Worm (Caenorhabditis elegans) whole organism, L4 larva: ENCODE measurements around the gene fbxb-71.

ENCODE experiments used
- D1046.2 ChIP-seq: fragments of 200-800 bp; sonication (Bioruptor generic); IDR thresholded peaks from 2 replicates; pipeline ENCODE4 v1.3.6; 2022; ENCODE audit warnings: missing genetic modification characterization, missing compliant biosample characterization
- F10B5.3 ChIP-seq: sonication (generic microtip); optimal IDR thresholded peaks from 2 replicates; lab custom pipeline; 2016; ENCODE audit warnings: mild to moderate bottlenecking, missing genetic modification characterization, missing compliant biosample characterization
- F26F4.8 ChIP-seq: fragments of 200-800 bp; sonication (Bioruptor generic); conservative IDR thresholded peaks from 2 replicates; pipeline ENCODE4 v1.3.6; 2022; ENCODE audit warnings: missing genetic modification characterization, missing compliant biosample characterization
- F37D6.2 ChIP-seq: sonication (generic microtip); optimal IDR thresholded peaks from 2 replicates; lab custom pipeline; 2016; ENCODE audit warnings: mild to moderate bottlenecking, missing genetic modification characterization, missing compliant biosample characterization
- Y105C5A.15 ChIP-seq: fragments of 200-800 bp; sonication (Bioruptor generic); IDR thresholded peaks from 2 replicates; pipeline ENCODE4 v1.3.6; 2022; ENCODE audit warnings: missing genetic modification characterization, missing compliant biosample characterization
- Y48G9A.11 ChIP-seq: fragments of 200-800 bp; sonication (Bioruptor generic); IDR thresholded peaks from 2 replicates; pipeline ENCODE4 v1.3.6; 2022; ENCODE audit warnings: missing genetic modification reagents, missing genetic modification characterization, missing compliant biosample characterization
- ZK337.2 ChIP-seq: fragments of 200-800 bp; sonication (Bioruptor generic); IDR thresholded peaks from 2 replicates; pipeline ENCODE4 v1.3.6; 2022; ENCODE audit warnings: missing genetic modification reagents, missing genetic modification characterization, missing compliant biosample characterization
- aha-1 ChIP-seq: fragments of 150-350 bp; peaks from one replicate; lab custom pipeline; 2014; ENCODE audit warnings: missing biosample characterization, missing genetic modification characterization
- ama-1 ChIP-seq: fragments of 150-350 bp; optimal IDR thresholded peaks from 2 replicates; lab custom pipeline; 2014; ENCODE audit warnings: inconsistent platforms, mixed read lengths
- dmd-8 ChIP-seq: fragments of 200-800 bp; sonication (Bioruptor generic); IDR thresholded peaks from 2 replicates; pipeline ENCODE4 v1.3.6; 2022; ENCODE audit warnings: missing genetic modification characterization, missing compliant biosample characterization
- dmd-9 ChIP-seq: fragments of 200-800 bp; sonication (Bioruptor generic); IDR thresholded peaks from 2 replicates; pipeline ENCODE4 v1.3.6; 2022; ENCODE audit warnings: missing genetic modification reagents, missing genetic modification characterization, missing compliant biosample characterization
- duxl-1 ChIP-seq: sonication (generic microtip); optimal IDR thresholded peaks from 2 replicates; lab custom pipeline; 2016; ENCODE audit warnings: mild to moderate bottlenecking, missing genetic modification characterization, moderate library complexity, missing compliant biosample characterization; ENCODE audit not compliant: poor library complexity
- dve-1 ChIP-seq: sonication (generic microtip); optimal IDR thresholded peaks from 2 replicates; lab custom pipeline; 2017; ENCODE audit warnings: antibody characterized with exemption, mild to moderate bottlenecking, missing genetic modification characterization, missing compliant biosample characterization; ENCODE audit not compliant: insufficient read depth
- fkh-10 ChIP-seq: fragments of 150-350 bp; optimal IDR thresholded peaks from 2 replicates; lab custom pipeline; 2014; ENCODE audit warnings: missing biosample characterization, missing genetic modification reagents, missing genetic modification characterization
- hif-1 ChIP-seq, 2 experiments: sonication (generic microtip); optimal IDR thresholded peaks; 2 replicates each; lab custom pipeline; 2016 to 2017; ENCODE audit warnings: missing compliant biosample characterization in 2 of 2, missing genetic modification characterization in 2 of 2, missing genetic modification reagents in 2 of 2, missing genotype in 2 of 2, mild to moderate bottlenecking in 1 of 2
- jun-1 ChIP-seq: fragments of 150-350 bp; optimal IDR thresholded peaks from 2 replicates; lab custom pipeline; 2014; ENCODE audit warnings: missing biosample characterization, missing genetic modification reagents, missing genetic modification characterization
- lin-15B ChIP-seq: fragments of 150-350 bp; sonication (generic microtip); optimal IDR thresholded peaks from 3 replicates; lab custom pipeline; 2014; ENCODE audit warnings: missing biosample characterization, missing genetic modification characterization
- lir-3 ChIP-seq: sonication (generic microtip); optimal IDR thresholded peaks from 2 replicates; lab custom pipeline; 2016; ENCODE audit warnings: mild to moderate bottlenecking, missing genetic modification characterization, missing compliant biosample characterization
- lsy-2 ChIP-seq, 2 experiments: fragments of 150-350 bp in 1 of 2; sonication (generic microtip) in 1 of 2; optimal IDR thresholded peaks; 2 replicates each; lab custom pipeline; 2014 to 2017; ENCODE audit warnings: missing biosample characterization in 2 of 2, missing genetic modification characterization in 2 of 2
- mep-1 ChIP-seq: fragments of 150-350 bp; sonication (generic microtip); optimal IDR thresholded peaks from 3 replicates; lab custom pipeline; 2014; ENCODE audit warnings: missing biosample characterization, missing genetic modification characterization
- mxl-2 ChIP-seq: fragments of 200-800 bp; sonication (Bioruptor generic); conservative IDR thresholded peaks from 2 replicates; pipeline ENCODE4 v1.3.6; 2022; ENCODE audit warnings: missing genetic modification reagents, missing genetic modification characterization, missing compliant biosample characterization
- mxl-3 ChIP-seq: fragments of 200-800 bp; sonication (Bioruptor generic); optimal IDR thresholded peaks from 2 replicates; lab custom pipeline; 2018; ENCODE audit warnings: mild to moderate bottlenecking, missing genetic modification characterization, missing compliant biosample characterization
- nhr-10 ChIP-seq: fragments of 150-350 bp; optimal IDR thresholded peaks from 2 replicates; lab custom pipeline; 2014; ENCODE audit warnings: missing biosample characterization, missing genetic modification characterization
- nhr-237 ChIP-seq: sonication (generic microtip); optimal IDR thresholded peaks from 2 replicates; lab custom pipeline; 2017; ENCODE audit warnings: missing biosample characterization, missing genetic modification characterization
- nhr-25 ChIP-seq: sonication (generic microtip); optimal IDR thresholded peaks from 2 replicates; lab custom pipeline; 2017; ENCODE audit warnings: missing genetic modification characterization, mild to moderate bottlenecking, missing compliant biosample characterization, antibody characterized with exemption, moderate library complexity, borderline replicate concordance; ENCODE audit not compliant: insufficient read depth
- nhr-28 ChIP-seq: fragments of 150-350 bp; optimal IDR thresholded peaks from 2 replicates; lab custom pipeline; 2014; ENCODE audit warnings: missing biosample characterization, missing genetic modification characterization
- nhr-42 ChIP-seq: fragments of 200-800 bp; sonication (Bioruptor generic); IDR thresholded peaks from 2 replicates; pipeline ENCODE4 v1.3.6; 2022; ENCODE audit warnings: missing genetic modification characterization, missing compliant biosample characterization
- nhr-6 ChIP-seq: fragments of 150-350 bp; optimal IDR thresholded peaks from 2 replicates; lab custom pipeline; 2014; ENCODE audit warnings: missing biosample characterization, missing genetic modification characterization
- pha-4 ChIP-seq, 2 experiments: fragments of 150-350 bp in 1 of 2; fragments of 200-800 bp in 1 of 2; sonication (Bioruptor generic) in 1 of 2; IDR thresholded peaks in 1 of 2; optimal IDR thresholded peaks in 1 of 2; 2 replicates each; pipeline versions ENCODE4 v1.3.6 to Lab custom; 2014 to 2022; ENCODE audit warnings: missing genetic modification characterization in 2 of 2, missing genetic modification reagents in 2 of 2, missing biosample characterization in 1 of 2, missing compliant biosample characterization in 1 of 2
- php-3 ChIP-seq: fragments of 200-800 bp; sonication (Bioruptor generic); IDR thresholded peaks from 2 replicates; pipeline ENCODE4 v1.3.6; 2022; ENCODE audit warnings: missing genetic modification reagents, missing genetic modification characterization, missing compliant biosample characterization
- rbr-2 ChIP-seq: sonication (generic microtip); optimal IDR thresholded peaks from 2 replicates; lab custom pipeline; 2016; ENCODE audit warnings: missing genotype, missing genetic modification characterization, missing compliant biosample characterization
- skn-1 ChIP-seq: fragments of 150-350 bp; optimal IDR thresholded peaks from 2 replicates; lab custom pipeline; 2014; ENCODE audit warnings: missing biosample characterization, missing genetic modification characterization
- snpc-1.2 ChIP-seq: fragments of 200-800 bp; sonication (Bioruptor generic); IDR thresholded peaks from 2 replicates; pipeline ENCODE4 v1.3.6; 2022; ENCODE audit warnings: missing genetic modification reagents, missing genetic modification characterization, missing compliant biosample characterization
- spr-3 ChIP-seq: fragments of 200-800 bp; sonication (Bioruptor generic); optimal IDR thresholded peaks from 2 replicates; lab custom pipeline; 2018; ENCODE audit warnings: mild to moderate bottlenecking, missing genetic modification characterization, missing compliant biosample characterization
- tra-1 ChIP-seq: fragments of 200-800 bp; sonication (Bioruptor generic); IDR thresholded peaks from 2 replicates; pipeline ENCODE4 v1.3.6; 2022; ENCODE audit warnings: missing genetic modification reagents, missing genetic modification characterization, missing compliant biosample characterization
- unc-130 ChIP-seq: sonication (generic microtip); optimal IDR thresholded peaks from 2 replicates; lab custom pipeline; 2016; ENCODE audit warnings: missing genetic modification reagents, missing genetic modification characterization, missing compliant biosample characterization
- vab-7 ChIP-seq: fragments of 200-800 bp; sonication (Bioruptor generic); IDR thresholded peaks from 2 replicates; pipeline ENCODE4 v1.3.6; 2022; ENCODE audit warnings: missing genetic modification reagents, missing genetic modification characterization, missing compliant biosample characterization
- zag-1 ChIP-seq: fragments of 150-350 bp; optimal IDR thresholded peaks from 2 replicates; lab custom pipeline; 2014; ENCODE audit warnings: missing biosample characterization, missing genetic modification characterization
- zfp-2 ChIP-seq: sonication (generic microtip); optimal IDR thresholded peaks from 2 replicates; lab custom pipeline; 2016; ENCODE audit warnings: mild to moderate bottlenecking, missing genetic modification characterization, missing compliant biosample characterization

Gene fbxb-71

DNA sequence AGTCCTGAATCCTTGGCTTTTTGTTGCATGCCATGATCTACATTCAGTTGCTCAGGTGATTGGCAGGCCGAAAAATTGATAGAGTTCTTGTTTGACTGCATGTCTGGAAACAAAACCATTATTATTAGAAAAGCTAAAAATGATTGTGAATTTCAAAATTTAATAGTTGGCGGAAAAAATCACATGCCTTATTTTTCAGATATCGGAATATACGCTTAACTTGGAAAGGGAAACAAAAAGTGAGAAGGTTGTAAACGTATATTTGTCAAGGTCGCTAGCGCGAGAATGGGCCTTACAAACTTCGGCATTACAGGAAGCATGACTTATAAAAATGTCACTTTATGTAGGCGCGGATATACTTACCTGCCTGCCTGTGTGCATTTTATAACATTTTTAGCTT, 9.0 kb downstream of the fbxb-71 start, which contains the start of gene K09C4.9:
K09C4.9 (minus strand) TSS at position 101 of the 400 bp plus-strand sequence.
- TF ChIP-seq aha-1 (tag; lab: Kevin White, UChicago) (no peak), rbr-2 (tag; lab: Kevin White, UChicago) (no peak), nhr-28 (tag; lab: Kevin White, UChicago) (no peak), unc-130 (GFP tag; lab: Kevin White, UChicago) (no peak), F10B5.3 (tag; lab: Kevin White, UChicago) (no peak), fkh-10 (no peak), ZK337.2 (GFP tag; lab: Robert Waterston, UW) (no peak), F37D6.2 (tag; lab: Kevin White, UChicago) (no peak), dmd-8 (GFP tag; lab: Robert Waterston, UW) (no peak), Y48G9A.11 (no peak), ama-1 (lab: Kevin White, UChicago) (no peak), lir-3 (tag; lab: Kevin White, UChicago) (no peak), php-3 (GFP tag; lab: Robert Waterston, UW) (no peak), snpc-1.2 (GFP tag; lab: Robert Waterston, UW) (no peak), duxl-1 (tag; lab: Kevin White, UChicago) (no peak), pha-4 (GFP tag; IDR thresholded peaks at IDR 0.05; lab: Robert Waterston, UW) (no peak), pha-4 (tag; optimal IDR thresholded peaks at IDR 0.05; lab: Kevin White, UChicago) (no peak), mxl-3 (no peak)

DNA sequence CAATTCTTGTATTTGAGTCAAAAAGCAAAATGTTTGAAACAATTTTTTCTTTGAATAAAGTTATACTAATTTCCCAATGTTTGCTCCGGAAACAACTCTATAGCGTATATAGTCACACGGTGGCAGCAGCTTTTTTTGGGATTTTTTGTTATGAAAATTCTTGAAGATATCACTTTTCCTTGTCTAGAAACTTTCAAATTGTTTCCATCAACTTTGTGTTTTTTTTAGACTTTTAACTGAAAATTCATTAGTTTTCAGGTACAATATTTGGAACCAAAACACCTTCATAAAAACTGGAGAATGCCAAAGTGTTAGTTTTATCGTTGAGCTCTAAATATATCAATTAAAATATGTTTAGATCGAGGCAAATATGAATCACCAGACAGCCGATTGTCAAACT, 9.9 kb downstream of the fbxb-71 start, which contains the start of gene K09C4.7:
K09C4.7 (plus strand) TSS at position 301 of the 400 bp plus-strand sequence.
- TF ChIP-seq nhr-42 (no peak), vab-7 (GFP tag; lab: Robert Waterston, UW) (no peak), nhr-10 (tag; lab: Kevin White, UChicago) (no peak), nhr-237 (tag; lab: Kevin White, UChicago) (no peak), jun-1 (tag; lab: Kevin White, UChicago) (no peak), php-3 (GFP tag; lab: Robert Waterston, UW) (no peak), tra-1 (GFP tag; lab: Robert Waterston, UW) (no peak), fkh-10 (no peak), mep-1 (tag; lab: Kevin White, UChicago) (no peak), Y105C5A.15 (GFP tag; lab: Robert Waterston, UW) (no peak)

DNA sequence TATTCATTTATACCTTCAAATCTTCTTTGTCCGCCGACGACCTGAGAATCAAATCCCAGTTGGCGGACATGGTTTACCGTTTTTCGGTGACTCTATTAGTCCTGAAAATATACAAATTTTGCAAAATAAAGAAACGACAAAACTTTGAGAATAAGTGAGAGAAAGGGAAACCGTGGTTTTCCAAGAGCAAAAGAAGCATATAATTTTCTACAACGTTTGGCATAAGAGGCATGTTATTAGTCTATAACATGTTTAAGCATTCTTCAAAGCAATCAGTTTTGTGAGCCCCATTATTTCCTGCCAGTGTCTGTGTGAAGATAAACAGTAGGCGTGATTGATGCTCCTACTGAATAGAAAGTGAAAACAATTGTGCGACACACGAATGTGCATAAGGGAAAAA, 17.4 kb downstream of the fbxb-71 start, which contains the start of gene K09C4.10:
K09C4.10 (minus strand) TSS at position 101 of the 400 bp plus-strand sequence.
- TF ChIP-seq dmd-8 (GFP tag; lab: Robert Waterston, UW) = no peak
- no peak for TF ChIP-seq hif-1 (tag; optimal IDR thresholded peaks at IDR 0.05; lab: Kevin White, UChicago)
- no peak for TF ChIP-seq nhr-6
- no peak for TF ChIP-seq F26F4.8 (GFP tag; lab: Robert Waterston, UW)
- TF ChIP-seq zag-1 (tag; lab: Kevin White, UChicago) = no peak
- no peak for TF ChIP-seq D1046.2 (GFP tag; lab: Robert Waterston, UW)
- no peak for TF ChIP-seq dve-1
- no peak for TF ChIP-seq lir-3 (tag; lab: Kevin White, UChicago)
- TF ChIP-seq lin-15B (tag; lab: Kevin White, UChicago) = no peak
- no peak for TF ChIP-seq nhr-25 (tag; lab: Kevin White, UChicago)
- no peak for TF ChIP-seq mxl-2 (GFP tag; lab: Robert Waterston, UW)
- no peak for TF ChIP-seq skn-1
- no peak for TF ChIP-seq nhr-237 (tag; lab: Kevin White, UChicago)
- no peak for TF ChIP-seq rbr-2 (tag; lab: Kevin White, UChicago)
- no peak for TF ChIP-seq zfp-2 (tag; lab: Kevin White, UChicago)
- no peak for TF ChIP-seq spr-3 (GFP tag; lab: Kevin White, UChicago)
- TF ChIP-seq lsy-2 (tag; optimal IDR thresholded peaks at IDR 0.05; lab: Kevin White, UChicago) = no peak
- no peak for TF ChIP-seq dmd-9 (GFP tag; lab: Robert Waterston, UW)
